Fruit fly (Drosophila melanogaster) whole organism, larva: ENCODE data around the gene CG13117.

Experiments used
- noc ChIP-seq: fragments of 200-800 bp; sonication (Bioruptor generic); optimal IDR thresholded peaks from 3 replicates; lab custom pipeline; 2019; ENCODE audit warnings: missing biosample characterization, mild to moderate bottlenecking, missing genetic modification characterization, moderate library complexity

Gene CG13117

dm6 chr2L:9784468-9784867 lies 48.0 kb downstream of the CG13117 start:
- no peak for TF ChIP-seq noc (tag; lab: Kevin White, UChicago)

dm6 chr2L:9785917-9786432 lies 49.5 kb downstream of the CG13117 start:
- peak; percentile 72 for TF ChIP-seq noc (tag; lab: Kevin White, UChicago)
